Fruit fly (Drosophila melanogaster) whole organism, adult: ENCODE data around the gene CG8219.
"Not testable (repeated sequence)": the region's sequence is repeated elsewhere in the genome, so short reads cannot be mapped to it uniquely, and the experiment has no call there.

Experiments used
- CG11617 ChIP-seq: fragments of 200-800 bp; sonication (Bioruptor generic); optimal IDR thresholded peaks from 2 replicates; lab custom pipeline; 2017; ENCODE audit warnings: mild to moderate bottlenecking, missing biosample characterization, missing genetic modification reagents, missing genetic modification characterization
- CG12768 ChIP-seq: fragments of 200-800 bp; sonication (Bioruptor generic); optimal IDR thresholded peaks from 2 replicates; lab custom pipeline; 2017; ENCODE audit warnings: missing biosample characterization, missing genetic modification characterization, mild to moderate bottlenecking, moderate library complexity, missing genetic modification reagents
- CG14711 ChIP-seq: fragments of 200-800 bp; sonication (Bioruptor generic); optimal IDR thresholded peaks from 2 replicates; lab custom pipeline; 2018; ENCODE audit warnings: missing biosample characterization, mild to moderate bottlenecking, missing genetic modification characterization, moderate library complexity
- CG1620 ChIP-seq: fragments of 200-800 bp; sonication (Bioruptor generic); optimal IDR thresholded peaks from 2 replicates; lab custom pipeline; 2016; ENCODE audit warnings: missing biosample characterization, missing genetic modification characterization
- CG33017 ChIP-seq: fragments of 200-800 bp; sonication (Bioruptor generic); optimal IDR thresholded peaks from 2 replicates; lab custom pipeline; 2018; ENCODE audit warnings: missing biosample characterization, mild to moderate bottlenecking, missing genetic modification characterization, moderate library complexity
- CG5204 ChIP-seq: fragments of 200-800 bp; sonication (Bioruptor generic); optimal IDR thresholded peaks from 2 replicates; lab custom pipeline; 2016; ENCODE audit warnings: missing biosample characterization, missing genetic modification characterization
- CG7045 ChIP-seq: fragments of 200-800 bp; sonication (Bioruptor generic); optimal IDR thresholded peaks from 2 replicates; lab custom pipeline; 2017; ENCODE audit warnings: missing biosample characterization, mild to moderate bottlenecking, missing genetic modification characterization
- CG7101 ChIP-seq: fragments of 200-800 bp; sonication (Bioruptor generic); optimal IDR thresholded peaks from 2 replicates; lab custom pipeline; 2018; ENCODE audit warnings: missing biosample characterization, mild to moderate bottlenecking, missing genetic modification characterization, moderate library complexity
- Clk ChIP-seq: fragments of 200-800 bp; sonication (Bioruptor generic); optimal IDR thresholded peaks from 2 replicates; lab custom pipeline; 2017; ENCODE audit warnings: missing biosample characterization, missing genetic modification characterization
- Crg-1 ChIP-seq: fragments of 200-800 bp; sonication (Bioruptor generic); optimal IDR thresholded peaks from 2 replicates; lab custom pipeline; 2016; ENCODE audit warnings: missing biosample characterization, missing genetic modification characterization
- Hr96 ChIP-seq: fragments of 200-800 bp; sonication (Bioruptor generic); optimal IDR thresholded peaks from 2 replicates; lab custom pipeline; 2016; ENCODE audit warnings: missing biosample characterization, missing genetic modification characterization
- Mnt ChIP-seq: fragments of 200-800 bp; sonication (Bioruptor generic); optimal IDR thresholded peaks from 2 replicates; lab custom pipeline; 2016; ENCODE audit warnings: missing biosample characterization, mild to moderate bottlenecking, missing genetic modification characterization
- bab1 ChIP-seq: fragments of 200-800 bp; sonication (Bioruptor generic); optimal IDR thresholded peaks from 3 replicates; lab custom pipeline; 2019; ENCODE audit warnings: missing biosample characterization, mild to moderate bottlenecking, missing genetic modification characterization, moderate library complexity
- cic ChIP-seq: fragments of 200-800 bp; sonication (Bioruptor generic); optimal IDR thresholded peaks from 2 replicates; lab custom pipeline; 2017; ENCODE audit warnings: missing biosample characterization, mild to moderate bottlenecking, missing genetic modification characterization, moderate library complexity
- cnc ChIP-seq, 2 experiments: fragments of >200 bp; optimal IDR thresholded peaks; 2 replicates each; lab custom pipeline; 2017
- kay ChIP-seq: fragments of 200-800 bp; sonication (Bioruptor generic); peaks from one replicate; lab custom pipeline; 2016; ENCODE audit warnings: missing biosample characterization, missing genetic modification characterization, borderline replicate concordance
- ovo ChIP-seq: fragments of 200-800 bp; sonication (Bioruptor generic); optimal IDR thresholded peaks from 2 replicates; lab custom pipeline; 2016; ENCODE audit warnings: missing biosample characterization, missing genetic modification characterization
- pad ChIP-seq: fragments of 200-800 bp; sonication (Bioruptor generic); optimal IDR thresholded peaks from 3 replicates; lab custom pipeline; 2017; ENCODE audit warnings: missing biosample characterization, missing genetic modification characterization, mild to moderate bottlenecking, moderate library complexity, missing genetic modification reagents
- tj ChIP-seq: fragments of 200-800 bp; sonication (Bioruptor generic); optimal IDR thresholded peaks from 3 replicates; lab custom pipeline; 2017; ENCODE audit warnings: missing biosample characterization, mild to moderate bottlenecking, missing genetic modification characterization, moderate library complexity
- toe ChIP-seq: fragments of 200-800 bp; sonication (Bioruptor generic); optimal IDR thresholded peaks from 2 replicates; lab custom pipeline; 2016; ENCODE audit warnings: missing biosample characterization, missing genetic modification characterization

CG8219 gene

dm6 chr3L:6200173-6200572 is at the start of gene CG8219:
CG8219 (plus strand) TSS chr3L:6200473.
- no peak for TF ChIP-seq ovo
- no peak for TF ChIP-seq CG11617 (GFP tag; lab: Kevin White, UChicago)
- TF ChIP-seq CG7101 (tag; lab: Kevin White, UChicago), result no peak
- no peak for TF ChIP-seq tj (GFP tag; lab: Kevin White, UChicago)
- TF ChIP-seq Hr96 (GFP tag; lab: Kevin White, UChicago), result no peak
- TF ChIP-seq Mnt (GFP tag; lab: Kevin White, UChicago), result no peak
- TF ChIP-seq CG7045 (GFP tag; lab: Kevin White, UChicago), result no peak
- TF ChIP-seq CG1620 (GFP tag; lab: Kevin White, UChicago), result no peak
- TF ChIP-seq CG14711 (tag; lab: Kevin White, UChicago), result no peak
- no peak for TF ChIP-seq CG33017
- no peak for TF ChIP-seq toe
- no peak for TF ChIP-seq bab1 (GFP tag; lab: Kevin White, UChicago)
- TF ChIP-seq Crg-1, result no peak
- no peak for TF ChIP-seq Clk (GFP tag; lab: Kevin White, UChicago)
- no peak for TF ChIP-seq pad (GFP tag; lab: Kevin White, UChicago)
- TF ChIP-seq kay (GFP tag; lab: Kevin White, UChicago), result no peak
- no peak for TF ChIP-seq cic (GFP tag; lab: Kevin White, UChicago)

dm6 chr3L:6150757-6151354 is 49.4 kb upstream of the CG8219 start, which contains the start of the genes Cpr65Ax2 and Lcp65Aa:
Cpr65Ax2 (minus strand) TSS chr3L:6150857.
Lcp65Aa (plus strand) TSS chr3L:6151304.
- not testable (repeated sequence) for TF ChIP-seq kay (GFP tag; lab: Kevin White, UChicago); pad (GFP tag; lab: Kevin White, UChicago); CG14711 (tag; lab: Kevin White, UChicago)

DNA sequence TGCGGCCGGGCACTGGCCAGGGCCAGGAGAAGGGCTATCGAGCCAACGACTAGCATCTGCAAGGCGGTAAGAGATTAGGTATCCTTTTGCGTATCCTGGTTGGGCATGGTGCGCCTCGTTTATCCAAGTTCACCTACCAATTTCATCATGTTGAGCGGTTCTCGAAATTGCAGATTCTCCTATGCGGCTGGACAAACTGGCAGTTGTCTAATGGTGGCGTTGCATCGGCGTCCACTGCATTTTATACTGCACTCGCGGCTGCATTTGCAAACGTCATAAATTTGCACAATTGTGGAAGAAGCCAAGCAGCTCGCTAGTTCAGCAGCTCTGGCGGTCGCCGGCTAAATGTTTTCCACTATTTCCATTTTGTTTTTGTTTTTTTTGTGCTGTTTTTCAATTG is 47.7 kb upstream of the CG8219 start, which contains the start of gene Acp65Aa:
Gene Acp65Aa, minus strand, starts transcription at position 215 of the 400 bp plus-strand sequence.
- TF ChIP-seq cic (GFP tag; lab: Kevin White, UChicago), result no peak
- no peak for TF ChIP-seq Crg-1
- no peak for TF ChIP-seq kay (GFP tag; lab: Kevin White, UChicago)
- no peak for TF ChIP-seq Clk (GFP tag; lab: Kevin White, UChicago)
- no peak for TF ChIP-seq CG7045 (GFP tag; lab: Kevin White, UChicago)
- TF ChIP-seq tj (GFP tag; lab: Kevin White, UChicago), result no peak
- no peak for TF ChIP-seq CG7101 (tag; lab: Kevin White, UChicago)
- no peak for TF ChIP-seq toe
- no peak for TF ChIP-seq Mnt (GFP tag; lab: Kevin White, UChicago)
- TF ChIP-seq CG14711 (tag; lab: Kevin White, UChicago), result no peak
- no peak for TF ChIP-seq cnc (optimal IDR thresholded peaks at IDR 0.05; lab: Kevin White, UChicago)
- no peak for TF ChIP-seq CG5204 (GFP tag; lab: Kevin White, UChicago)
- no peak for TF ChIP-seq CG33017
- TF ChIP-seq CG11617 (GFP tag; lab: Kevin White, UChicago), result no peak

- TF ChIP-seq CG12768 (GFP tag; lab: Kevin White, UChicago) (no peak), CG7101 (tag; lab: Kevin White, UChicago) (no peak), ovo (no peak), Crg-1 (no peak), CG11617 (GFP tag; lab: Kevin White, UChicago) (no peak), tj (GFP tag; lab: Kevin White, UChicago) (no peak), toe (no peak)
Observed at dm6 chr3L:6154951-6155394, 45.3 kb upstream of the CG8219 start.

- TF ChIP-seq bab1 (GFP tag; lab: Kevin White, UChicago) (no peak), CG1620 (GFP tag; lab: Kevin White, UChicago) (no peak), toe (no peak), kay (GFP tag; lab: Kevin White, UChicago) (no peak), tj (GFP tag; lab: Kevin White, UChicago) (no peak), CG11617 (GFP tag; lab: Kevin White, UChicago) (no peak), cic (GFP tag; lab: Kevin White, UChicago) (no peak), CG7101 (tag; lab: Kevin White, UChicago) (no peak), Mnt (GFP tag; lab: Kevin White, UChicago) (no peak), CG12768 (GFP tag; lab: Kevin White, UChicago) (no peak), CG5204 (GFP tag; lab: Kevin White, UChicago) (no peak), Crg-1 (no peak), pad (GFP tag; lab: Kevin White, UChicago) (no peak), Hr96 (GFP tag; lab: Kevin White, UChicago) (no peak), cnc (optimal IDR thresholded peaks at IDR 0.05; lab: Kevin White, UChicago) (no peak), CG33017 (no peak)
Observed at dm6 chr3L:6157327-6158032, 42.8 kb upstream of the CG8219 start, which contains the start of gene CG13297. CG13297 (minus strand) TSS chr3L:6157377.

- TF ChIP-seq kay (GFP tag; lab: Kevin White, UChicago), result no peak
- no peak for TF ChIP-seq cic (GFP tag; lab: Kevin White, UChicago)
- TF ChIP-seq CG1620 (GFP tag; lab: Kevin White, UChicago), result no peak
- TF ChIP-seq ovo, result no peak
- TF ChIP-seq Clk (GFP tag; lab: Kevin White, UChicago), result no peak
- TF ChIP-seq CG7101 (tag; lab: Kevin White, UChicago), result no peak
- no peak for TF ChIP-seq cnc (optimal IDR thresholded peaks at IDR 0.05; lab: Kevin White, UChicago)
- TF ChIP-seq pad (GFP tag; lab: Kevin White, UChicago), result no peak
- TF ChIP-seq CG33017, result no peak
- TF ChIP-seq Hr96 (GFP tag; lab: Kevin White, UChicago), result no peak
- no peak for TF ChIP-seq CG12768 (GFP tag; lab: Kevin White, UChicago)
- no peak for TF ChIP-seq CG14711 (tag; lab: Kevin White, UChicago)
- no peak for TF ChIP-seq CG7045 (GFP tag; lab: Kevin White, UChicago)
- TF ChIP-seq bab1 (GFP tag; lab: Kevin White, UChicago), result no peak
- no peak for TF ChIP-seq Mnt (GFP tag; lab: Kevin White, UChicago)
Observed at dm6 chr3L:6158530-6158929, 41.7 kb upstream of the CG8219 start, which contains the start of gene Cpr65Ay. Cpr65Ay (minus strand) TSS chr3L:6158630.
